Fruit fly (Drosophila melanogaster) whole organism, embryonic: Measurements from ENCODE around the gene Prp18.
A peak's percentile ranks its signal among the peaks of the same experiment; 100 is the strongest.

Experiments
- Atf3 ChIP-seq: fragments of 200-800 bp; sonication (Bioruptor generic); optimal IDR thresholded peaks from 3 replicates; lab custom pipeline; 2016; ENCODE audit warnings: missing biosample characterization, missing genetic modification characterization
- Blimp-1 ChIP-seq: fragments of 200-800 bp; sonication (Bioruptor generic); optimal IDR thresholded peaks from 3 replicates; lab custom pipeline; 2018; ENCODE audit warnings: missing biosample characterization, missing genetic modification characterization, mild to moderate bottlenecking, moderate library complexity, missing genetic modification reagents
- CG11085 ChIP-seq: fragments of 200-800 bp; sonication (Bioruptor generic); IDR thresholded peaks from 2 replicates; pipeline ENCODE4 v1.3.6; 2022; ENCODE audit warnings: missing biosample characterization, missing genetic modification characterization
- CG11398 ChIP-seq: fragments of 200-800 bp; sonication (Bioruptor generic); optimal IDR thresholded peaks from 2 replicates; lab custom pipeline; 2016; ENCODE audit warnings: missing biosample characterization, missing genetic modification characterization
- CG12071 ChIP-seq: fragments of 200-800 bp; sonication (Bioruptor generic); optimal IDR thresholded peaks from 3 replicates; lab custom pipeline; 2018; ENCODE audit warnings: missing biosample characterization, mild to moderate bottlenecking, missing genetic modification characterization
- CG12236 ChIP-seq: fragments of 200-800 bp; sonication (Bioruptor generic); optimal IDR thresholded peaks from 2 replicates; lab custom pipeline; 2016; ENCODE audit warnings: missing biosample characterization, missing genetic modification characterization
- CG12744 ChIP-seq: fragments of 200-800 bp; sonication (Bioruptor generic); optimal IDR thresholded peaks from 2 replicates; lab custom pipeline; 2016; ENCODE audit warnings: missing biosample characterization, missing genetic modification characterization
- CG13296 ChIP-seq: fragments of 200-800 bp; sonication (Bioruptor generic); optimal IDR thresholded peaks from 3 replicates; lab custom pipeline; 2018; ENCODE audit warnings: missing biosample characterization, mild to moderate bottlenecking, missing genetic modification characterization
- CG14050 ChIP-seq: fragments of 200-800 bp; sonication (Bioruptor generic); IDR thresholded peaks from 3 replicates; pipeline ENCODE4 v1.3.6; 2022; ENCODE audit warnings: missing biosample characterization, missing genetic modification characterization
- CG18262 ChIP-seq: fragments of 200-800 bp; optimal IDR thresholded peaks from 3 replicates; lab custom pipeline; 2019; ENCODE audit warnings: missing biosample characterization, mild to moderate bottlenecking, missing genetic modification characterization, moderate library complexity
- CG18476 ChIP-seq: fragments of 200-800 bp; sonication (Bioruptor generic); optimal IDR thresholded peaks from 2 replicates; lab custom pipeline; 2016; ENCODE audit warnings: missing biosample characterization, mild to moderate bottlenecking, missing genetic modification characterization
- CG2120 ChIP-seq: fragments of 200-800 bp; sonication (Bioruptor generic); optimal IDR thresholded peaks from 3 replicates; lab custom pipeline; 2016; ENCODE audit warnings: missing biosample characterization, missing genetic modification characterization
- CG2678 ChIP-seq: fragments of 200-800 bp; sonication (Bioruptor generic); optimal IDR thresholded peaks from 3 replicates; lab custom pipeline; 2019; ENCODE audit warnings: missing biosample characterization, mild to moderate bottlenecking, missing genetic modification characterization, moderate library complexity
- CG31224 ChIP-seq: fragments of 200-800 bp; sonication (Bioruptor generic); IDR thresholded peaks from 2 replicates; pipeline ENCODE4 v1.3.6; 2022; ENCODE audit warnings: missing biosample characterization, missing genetic modification characterization
- CG31365 ChIP-seq: fragments of 200-800 bp; sonication (Bioruptor generic); optimal IDR thresholded peaks from 2 replicates; lab custom pipeline; 2018; ENCODE audit warnings: missing biosample characterization, mild to moderate bottlenecking, missing genetic modification characterization
- CG32772 ChIP-seq: fragments of 200-800 bp; sonication (Bioruptor generic); IDR thresholded peaks from 2 replicates; pipeline ENCODE4 v1.3.6; 2022; ENCODE audit warnings: missing biosample characterization, missing genetic modification characterization
- CG4328 ChIP-seq: fragments of 200-800 bp; sonication (Bioruptor generic); optimal IDR thresholded peaks from 3 replicates; lab custom pipeline; 2017; ENCODE audit warnings: missing biosample characterization, missing genetic modification reagents, missing genetic modification characterization
- CG4617 ChIP-seq: fragments of 200-800 bp; sonication (Bioruptor generic); optimal IDR thresholded peaks from 3 replicates; lab custom pipeline; 2016; ENCODE audit warnings: missing biosample characterization, missing genetic modification characterization, borderline replicate concordance
- CG6689 ChIP-seq: fragments of 200-800 bp; sonication (Bioruptor generic); IDR thresholded peaks from 2 replicates; pipeline ENCODE4 v1.3.6; 2022; ENCODE audit warnings: missing biosample characterization, missing genetic modification characterization
- CG6854 ChIP-seq: fragments of 200-800 bp; sonication (Bioruptor generic); optimal IDR thresholded peaks from 3 replicates; lab custom pipeline; 2017; ENCODE audit warnings: missing biosample characterization, mild to moderate bottlenecking, missing genetic modification characterization
- CG8765 ChIP-seq: fragments of 200-800 bp; sonication (Bioruptor generic); IDR thresholded peaks from 2 replicates; pipeline ENCODE4 v1.3.6; 2022; ENCODE audit warnings: missing biosample characterization, missing genetic modification characterization
- E2f2 ChIP-seq: fragments of 200-800 bp; sonication (Bioruptor generic); IDR thresholded peaks from 2 replicates; pipeline ENCODE4 v1.3.6; 2022; ENCODE audit warnings: missing biosample characterization, missing genetic modification characterization
- HLH3B ChIP-seq: fragments of 200-800 bp; sonication (Bioruptor generic); IDR thresholded peaks from 2 replicates; pipeline ENCODE4 v1.3.6; 2022; ENCODE audit warnings: missing biosample characterization, missing genetic modification characterization
- Hand ChIP-seq: fragments of 200-800 bp; sonication (Bioruptor generic); optimal IDR thresholded peaks from 2 replicates; lab custom pipeline; 2017; ENCODE audit warnings: mild to moderate bottlenecking, missing biosample characterization, missing genetic modification reagents, missing genetic modification characterization
- HmgZ ChIP-seq: fragments of 200-800 bp; sonication (Bioruptor generic); optimal IDR thresholded peaks from 2 replicates; lab custom pipeline; 2018; ENCODE audit warnings: missing biosample characterization, mild to moderate bottlenecking, missing genetic modification characterization
- Hmx ChIP-seq: fragments of 200-800 bp; sonication (Bioruptor generic); optimal IDR thresholded peaks from 2 replicates; lab custom pipeline; 2016; ENCODE audit warnings: missing biosample characterization, missing genetic modification characterization
- Med ChIP-seq: fragments of 200-800 bp; sonication (Bioruptor generic); peaks from one replicate; lab custom pipeline; 2016; ENCODE audit warnings: missing biosample characterization, missing genetic modification characterization, mild to moderate bottlenecking, inconsistent platforms, moderate library complexity
- NK7.1 ChIP-seq: fragments of 200-800 bp; sonication (Bioruptor generic); optimal IDR thresholded peaks from 3 replicates; lab custom pipeline; 2016; ENCODE audit warnings: missing biosample characterization, missing genetic modification characterization
- Neu2 ChIP-seq: fragments of 200-800 bp; sonication (Bioruptor generic); optimal IDR thresholded peaks from 3 replicates; lab custom pipeline; 2016; ENCODE audit warnings: missing biosample characterization, missing genetic modification characterization, borderline replicate concordance
- Rfx ChIP-seq: fragments of 200-800 bp; sonication (Bioruptor generic); IDR thresholded peaks from 2 replicates; pipeline ENCODE4 v1.3.6; 2022; ENCODE audit warnings: missing biosample characterization, missing genetic modification characterization
- Scr ChIP-seq: fragments of 200-800 bp; sonication (Bioruptor generic); IDR thresholded peaks from 2 replicates; pipeline ENCODE4 v1.3.6; 2022; ENCODE audit warnings: missing biosample characterization, missing genetic modification characterization; ENCODE audit not compliant: partially characterized antibody
- chif ChIP-seq, 2 experiments: fragments of 200-800 bp; sonication (Bioruptor generic); optimal IDR thresholded peaks; 3 replicates each; lab custom pipeline; 2016; ENCODE audit warnings: missing biosample characterization in 2 of 2, missing genetic modification characterization in 2 of 2
- cwo ChIP-seq: fragments of 200-800 bp; sonication (Bioruptor generic); optimal IDR thresholded peaks from 3 replicates; lab custom pipeline; 2017; ENCODE audit warnings: missing biosample characterization, missing genetic modification characterization, mild to moderate bottlenecking, moderate library complexity, missing genetic modification reagents
- dmrt11E ChIP-seq: fragments of 200-800 bp; sonication (Bioruptor generic); optimal IDR thresholded peaks from 3 replicates; lab custom pipeline; 2018; ENCODE audit warnings: missing biosample characterization, mild to moderate bottlenecking, missing genetic modification characterization, moderate library complexity
- gce ChIP-seq: fragments of 200-800 bp; sonication (Bioruptor generic); IDR thresholded peaks from 3 replicates; pipeline ENCODE4 v1.3.6; 2022; ENCODE audit warnings: missing biosample characterization, missing genetic modification characterization
- gcm2 ChIP-seq: fragments of 200-800 bp; sonication (Bioruptor generic); optimal IDR thresholded peaks from 2 replicates; lab custom pipeline; 2016; ENCODE audit warnings: missing biosample characterization, missing genetic modification characterization
- gfzf ChIP-seq: fragments of 200-800 bp; sonication (Bioruptor generic); optimal IDR thresholded peaks from 2 replicates; lab custom pipeline; 2016; ENCODE audit warnings: missing biosample characterization, mild to moderate bottlenecking, missing genetic modification characterization, moderate library complexity
- gro ChIP-seq: fragments of 200-800 bp; sonication (Bioruptor generic); optimal IDR thresholded peaks from 2 replicates; lab custom pipeline; 2016; ENCODE audit warnings: missing biosample characterization, missing genetic modification characterization
- ham ChIP-seq: fragments of 200-800 bp; sonication (Bioruptor generic); IDR thresholded peaks from 2 replicates; pipeline ENCODE4 v1.3.6; 2022; ENCODE audit warnings: missing biosample characterization, missing genetic modification characterization
- hb ChIP-seq: fragments of 200-800 bp; sonication (Bioruptor generic); IDR thresholded peaks from 3 replicates; pipeline ENCODE4 v1.3.6; 2022; ENCODE audit warnings: missing biosample characterization, missing genetic modification characterization; ENCODE audit not compliant: partially characterized antibody
- jigr1 ChIP-seq: fragments of 200-800 bp; sonication (Bioruptor generic); IDR thresholded peaks from 3 replicates; pipeline ENCODE4 v1.3.6; 2022; ENCODE audit warnings: missing biosample characterization, missing genetic modification characterization
- mld ChIP-seq: fragments of 200-800 bp; sonication (Bioruptor generic); IDR thresholded peaks from 3 replicates; pipeline ENCODE4 v1.3.6; 2022; ENCODE audit warnings: missing biosample characterization, missing genetic modification characterization; ENCODE audit not compliant: partially characterized antibody
- nau ChIP-seq: fragments of 200-800 bp; sonication (Bioruptor generic); optimal IDR thresholded peaks from 3 replicates; lab custom pipeline; 2017; ENCODE audit warnings: missing biosample characterization, mild to moderate bottlenecking, missing genetic modification characterization, missing genetic modification reagents
- peb ChIP-seq: fragments of 200-800 bp; sonication (Bioruptor generic); IDR thresholded peaks from 2 replicates; pipeline ENCODE4 v1.3.6; 2022; ENCODE audit warnings: missing biosample characterization, missing genetic modification characterization
- sd ChIP-seq: fragments of 200-800 bp; sonication (Bioruptor generic); optimal IDR thresholded peaks from 3 replicates; lab custom pipeline; 2018; ENCODE audit warnings: missing biosample characterization, mild to moderate bottlenecking, missing genetic modification characterization, moderate library complexity
- sima ChIP-seq: fragments of 200-800 bp; sonication (Bioruptor generic); optimal IDR thresholded peaks from 2 replicates; lab custom pipeline; 2016; ENCODE audit warnings: missing biosample characterization, missing genetic modification characterization
- slou ChIP-seq: fragments of 200-800 bp; sonication (Bioruptor generic); optimal IDR thresholded peaks from 3 replicates; lab custom pipeline; 2016; ENCODE audit warnings: missing biosample characterization, missing genetic modification characterization
- tio ChIP-seq: fragments of 200-800 bp; sonication (Bioruptor generic); optimal IDR thresholded peaks from 2 replicates; lab custom pipeline; 2017; ENCODE audit warnings: missing biosample characterization, missing genetic modification characterization, inconsistent platforms
- trh ChIP-seq: fragments of 200-800 bp; sonication (Bioruptor generic); optimal IDR thresholded peaks from 2 replicates; lab custom pipeline; 2016; ENCODE audit warnings: missing biosample characterization, missing genetic modification characterization
- zen ChIP-seq: fragments of 200-800 bp; sonication (Bioruptor generic); optimal IDR thresholded peaks from 3 replicates; lab custom pipeline; 2018; ENCODE audit warnings: missing biosample characterization, mild to moderate bottlenecking, missing genetic modification characterization, moderate library complexity

The Prp18 gene

dm6 chr3R:19028758-19029157 lies 2.3 kb downstream of the Prp18 start, which contains the start of the genes GatA and P5cr (continued):
- TF ChIP-seq nau (GFP tag; lab: Kevin White, UChicago) (peak; percentile 67), HLH3B (GFP tag; lab: Robert Waterston, UW) (peak; percentile 64), CG31224 (peak; percentile 63; the same call in 1 of the 2 replicates), hb (no peak), CG31365 (tag; lab: Kevin White, UChicago) (peak; percentile 47), CG6689 (GFP tag; lab: Robert Waterston, UW) (peak; percentile 65), Rfx (GFP tag; lab: Robert Waterston, UW) (peak; percentile 98), CG32772 (GFP tag; lab: Robert Waterston, UW) (peak; percentile 73), CG12236 (peak; percentile 54), sima (GFP tag; lab: Kevin White, UChicago) (peak; percentile 5), CG8765 (GFP tag; lab: Robert Waterston, UW) (peak; percentile 39; the same call in 1 of the 2 replicates), mld (no peak), slou (GFP tag; lab: Kevin White, UChicago) (peak; percentile 68), Scr (GFP tag; lab: Robert Waterston, UW) (no peak), cwo (GFP tag; lab: Kevin White, UChicago) (peak; percentile 67), zen (no peak), gce (GFP tag; lab: Robert Waterston, UW) (peak; percentile 64; the same call in 2 of the 3 replicates), gcm2 (GFP tag; lab: Kevin White, UChicago) (peak; percentile 62), CG6854 (GFP tag; lab: Kevin White, UChicago) (peak; percentile 51), Atf3 (GFP tag; lab: Kevin White, UChicago) (peak; percentile 51), jigr1 (GFP tag; lab: Robert Waterston, UW) (no peak), CG12744 (GFP tag; lab: Kevin White, UChicago) (peak; percentile 75), Blimp-1 (GFP tag; lab: Kevin White, UChicago) (no peak), dmrt11E (tag; lab: Kevin White, UChicago) (no peak), CG2678 (tag; lab: Kevin White, UChicago) (peak; percentile 81), CG13296 (peak; percentile 83), gfzf (GFP tag; lab: Kevin White, UChicago) (peak; percentile 73), chif (GFP tag; optimal IDR thresholded peaks at IDR 0.05; lab: Kevin White, UChicago) (peak; percentile 73 to 76), Neu2 (GFP tag; lab: Kevin White, UChicago) (no peak), Med (GFP tag; lab: Kevin White, UChicago) (peak; percentile 98), sd (tag; lab: Kevin White, UChicago) (peak; percentile 74), gro (peak; percentile 93), CG14050 (GFP tag; lab: Robert Waterston, UW) (peak; percentile 14; the same call in 1 of the 3 replicates), E2f2 (GFP tag; lab: Robert Waterston, UW) (peak; percentile 61), trh (no peak), CG4328 (no peak), CG18262 (tag; lab: Kevin White, UChicago) (peak; percentile 32), Hmx (GFP tag; lab: Kevin White, UChicago) (no peak), CG11085 (GFP tag; lab: Robert Waterston, UW) (peak; percentile 82), CG12071 (GFP tag; lab: Kevin White, UChicago) (peak; percentile 79), ham (peak; percentile 26; the same call in 1 of the 2 replicates), CG4617 (GFP tag; lab: Kevin White, UChicago) (peak; percentile 80), CG2120 (peak; percentile 97), NK7.1 (GFP tag; lab: Kevin White, UChicago) (peak; percentile 73), peb (GFP tag; lab: Robert Waterston, UW) (no peak), Hand (GFP tag; lab: Kevin White, UChicago) (peak; percentile 63), HmgZ (peak; percentile 94), CG11398 (GFP tag; lab: Kevin White, UChicago) (peak; percentile 67), CG18476 (GFP tag; lab: Kevin White, UChicago) (peak; percentile 16), tio (no peak)
